Worm (Caenorhabditis elegans): Measurements from ENCODE around the gene clec-163.

DNA sequence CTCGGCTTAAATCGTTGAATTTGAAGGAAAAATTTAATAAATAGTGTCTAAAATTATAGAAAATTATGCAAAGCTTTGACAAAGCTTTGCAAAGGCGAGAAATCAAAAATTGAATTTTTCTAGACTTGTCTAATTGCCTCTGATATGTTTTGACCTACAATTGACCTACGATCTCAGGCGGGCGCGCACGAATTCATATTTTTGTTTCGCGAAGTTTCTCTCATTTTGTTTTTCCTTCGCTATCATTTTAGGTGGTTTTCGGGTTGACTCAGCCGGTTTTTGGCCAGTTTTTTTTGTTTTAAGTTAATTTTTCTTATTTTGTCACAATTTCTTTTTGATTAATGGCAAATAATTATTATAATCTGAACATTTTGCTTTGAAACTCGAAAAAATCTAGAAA lies 13.1 kb downstream of the clec-163 start:
- no peak for TF ChIP-seq nhr-77 (tag; optimal IDR thresholded peaks at IDR 0.05)
- no peak for TF ChIP-seq aly-2 (tag; optimal IDR thresholded peaks at IDR 0.05)
- TF ChIP-seq ceh-9 (tag; optimal IDR thresholded peaks at IDR 0.05): no peak

All from whole organism, L3 larva.